Fruit fly (Drosophila melanogaster): ENCODE results near the gene RpS14a.

- TF ChIP-seq cnc (optimal IDR thresholded peaks at IDR 0.05) (no peak), CG7101 (tag; optimal IDR thresholded peaks at IDR 0.05) (no peak), CG7045 (GFP tag; optimal IDR thresholded peaks at IDR 0.05) (no peak), Crg-1 (GFP tag; optimal IDR thresholded peaks at IDR 0.05) (no peak), toe (GFP tag; optimal IDR thresholded peaks at IDR 0.05) (no peak), CG12768 (GFP tag; optimal IDR thresholded peaks at IDR 0.05) (no peak), CG11617 (GFP tag; optimal IDR thresholded peaks at IDR 0.05) (no peak), CG1620 (GFP tag; optimal IDR thresholded peaks at IDR 0.05) (no peak), pad (GFP tag; optimal IDR thresholded peaks at IDR 0.05) (no peak), kay (GFP tag; ENCODE audit: borderline replicate concordance) (no peak), CG33017 (tag; optimal IDR thresholded peaks at IDR 0.05) (no peak), cic (GFP tag; optimal IDR thresholded peaks at IDR 0.05) (no peak)
Observed at dm6 chrX:7924913-7925312, 8.6 kb upstream of the RpS14a start.
